Worm (Caenorhabditis elegans) whole organism, late embryonic: ENCODE data around the gene fbxc-26.

Source experiments
- C08G9.2 ChIP-seq: sonication (generic microtip); optimal IDR thresholded peaks from 2 replicates; lab custom pipeline; 2016; ENCODE audit warnings: mild to moderate bottlenecking, missing genetic modification characterization, moderate library complexity, missing compliant biosample characterization
- ama-1 ChIP-seq: fragments of 150-350 bp; optimal IDR thresholded peaks from 2 replicates; lab custom pipeline; 2014
- ceh-22 ChIP-seq: sonication (generic microtip); optimal IDR thresholded peaks from 2 replicates; lab custom pipeline; 2017; ENCODE audit warnings: missing biosample characterization, missing genetic modification characterization
- fkh-10 ChIP-seq: fragments of 150-350 bp; optimal IDR thresholded peaks from 2 replicates; lab custom pipeline; 2014; ENCODE audit warnings: missing biosample characterization, missing genetic modification reagents, missing genetic modification characterization
- gmeb-2 ChIP-seq: sonication (generic microtip); optimal IDR thresholded peaks from 2 replicates; lab custom pipeline; 2016; ENCODE audit warnings: missing genetic modification characterization, inconsistent platforms, missing compliant biosample characterization
- hlh-30 ChIP-seq: sonication (generic microtip); optimal IDR thresholded peaks from 2 replicates; lab custom pipeline; 2017; ENCODE audit warnings: antibody characterized with exemption, missing genetic modification characterization, missing compliant biosample characterization; ENCODE audit not compliant: insufficient read depth
- nhr-11 ChIP-seq: fragments of 150-350 bp; optimal IDR thresholded peaks from 2 replicates; lab custom pipeline; 2014; ENCODE audit warnings: missing biosample characterization, missing genetic modification characterization

DNA sequence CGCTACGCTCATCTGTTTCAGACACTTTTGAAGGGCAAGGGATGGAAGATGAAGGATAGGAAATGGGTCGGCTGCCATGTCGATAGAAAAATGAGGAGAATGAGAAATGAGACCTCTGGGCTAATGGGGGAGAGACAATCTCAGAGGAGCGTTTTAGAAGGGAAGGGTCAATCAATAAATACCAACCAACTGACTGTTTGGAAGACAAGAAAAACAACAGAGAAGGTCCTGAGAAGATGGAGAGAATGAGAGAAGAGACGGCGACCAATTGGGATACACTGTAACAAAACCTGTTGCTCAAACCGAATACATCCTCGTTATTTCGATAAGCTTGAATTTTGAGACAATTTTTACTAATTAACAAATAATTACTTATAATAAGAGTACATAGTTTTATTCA, 41.0 kb downstream of the fbxc-26 start, which contains the start of gene fbxb-15:
- TF ChIP-seq gmeb-2 (tag; lab: Kevin White, UChicago), result no peak
- TF ChIP-seq fkh-10 (GFP tag; lab: Kevin White, UChicago), result no peak
- TF ChIP-seq C08G9.2, result no peak
- TF ChIP-seq ama-1 (lab: Kevin White, UChicago), result no peak
- TF ChIP-seq hlh-30 (tag; lab: Kevin White, UChicago), result no peak
- TF ChIP-seq ceh-22 (tag; lab: Kevin White, UChicago), result no peak
- TF ChIP-seq nhr-11 (tag; lab: Kevin White, UChicago), result no peak
